Fruit fly (Drosophila melanogaster) whole organism, embryonic: ENCODE results near the gene Ir7g.

Experiments used
- Atf3 ChIP-seq: fragments of 200-800 bp; sonication (Bioruptor generic); optimal IDR thresholded peaks from 3 replicates; lab custom pipeline; 2016; ENCODE audit warnings: missing biosample characterization, missing genetic modification characterization
- CG10267 ChIP-seq: fragments of 200-800 bp; sonication (Bioruptor generic); optimal IDR thresholded peaks from 2 replicates; lab custom pipeline; 2018; ENCODE audit warnings: missing biosample characterization, mild to moderate bottlenecking, missing genetic modification characterization, moderate library complexity
- CG10274 ChIP-seq: fragments of 200-800 bp; sonication (Bioruptor generic); optimal IDR thresholded peaks from 3 replicates; lab custom pipeline; 2017; ENCODE audit warnings: missing biosample characterization, mild to moderate bottlenecking, missing genetic modification characterization
- CG10462 ChIP-seq: fragments of 200-800 bp; sonication (Bioruptor generic); optimal IDR thresholded peaks from 2 replicates; lab custom pipeline; 2016; ENCODE audit warnings: missing biosample characterization, missing genetic modification characterization
- CG10543 ChIP-seq: fragments of 200-800 bp; sonication (Bioruptor generic); optimal IDR thresholded peaks from 3 replicates; lab custom pipeline; 2017; ENCODE audit warnings: missing biosample characterization, mild to moderate bottlenecking, missing genetic modification characterization, moderate library complexity
- CG12155 ChIP-seq: fragments of 200-800 bp; sonication (Bioruptor generic); optimal IDR thresholded peaks from 3 replicates; lab custom pipeline; 2016; ENCODE audit warnings: missing biosample characterization, missing genetic modification characterization
- CG12236 ChIP-seq: fragments of 200-800 bp; sonication (Bioruptor generic); optimal IDR thresholded peaks from 2 replicates; lab custom pipeline; 2016; ENCODE audit warnings: missing biosample characterization, missing genetic modification characterization
- CG13296 ChIP-seq: fragments of 200-800 bp; sonication (Bioruptor generic); optimal IDR thresholded peaks from 3 replicates; lab custom pipeline; 2018; ENCODE audit warnings: missing biosample characterization, mild to moderate bottlenecking, missing genetic modification characterization
- CG14667 ChIP-seq: fragments of 200-800 bp; sonication (Bioruptor generic); IDR thresholded peaks from 2 replicates; pipeline ENCODE4 v1.3.6; 2022; ENCODE audit warnings: missing biosample characterization, missing genetic modification characterization
- CG17385 ChIP-seq: fragments of 200-800 bp; sonication (Bioruptor generic); optimal IDR thresholded peaks from 3 replicates; lab custom pipeline; 2018; ENCODE audit warnings: missing biosample characterization, mild to moderate bottlenecking, missing genetic modification characterization
- CG2116 ChIP-seq: fragments of 200-800 bp; sonication (Bioruptor generic); optimal IDR thresholded peaks from 3 replicates; lab custom pipeline; 2018; ENCODE audit warnings: missing biosample characterization, mild to moderate bottlenecking, missing genetic modification characterization
- CG2199 ChIP-seq: fragments of 200-800 bp; sonication (Bioruptor generic); IDR thresholded peaks from 3 replicates; pipeline ENCODE4 v1.3.6; 2022; ENCODE audit warnings: missing biosample characterization, missing genetic modification characterization
- CG30020 ChIP-seq: fragments of 200-800 bp; optimal IDR thresholded peaks from 2 replicates; lab custom pipeline; 2019; ENCODE audit warnings: missing biosample characterization, mild to moderate bottlenecking, missing genetic modification characterization, moderate library complexity
- CG30403 ChIP-seq: fragments of 200-800 bp; sonication (Bioruptor generic); optimal IDR thresholded peaks from 3 replicates; lab custom pipeline; 2016; ENCODE audit warnings: missing biosample characterization, missing genetic modification characterization
- CG3065 ChIP-seq: fragments of 200-800 bp; sonication (Bioruptor generic); optimal IDR thresholded peaks from 2 replicates; lab custom pipeline; 2016; ENCODE audit warnings: missing biosample characterization, missing genetic modification characterization
- CG31388 ChIP-seq: fragments of 200-800 bp; sonication (Bioruptor generic); optimal IDR thresholded peaks from 2 replicates; lab custom pipeline; 2016; ENCODE audit warnings: missing biosample characterization, missing genetic modification characterization
- CG4360 ChIP-seq: fragments of 200-800 bp; sonication (Bioruptor generic); IDR thresholded peaks from 2 replicates; pipeline ENCODE4 v1.3.6; 2022; ENCODE audit warnings: missing biosample characterization, missing genetic modification characterization
- CG4707 ChIP-seq: fragments of 200-800 bp; sonication (Bioruptor generic); optimal IDR thresholded peaks from 2 replicates; lab custom pipeline; 2018; ENCODE audit warnings: missing biosample characterization, mild to moderate bottlenecking, missing genetic modification characterization, moderate library complexity
- CG7556 ChIP-seq: fragments of 200-800 bp; sonication (Bioruptor generic); optimal IDR thresholded peaks from 2 replicates; lab custom pipeline; 2017; ENCODE audit warnings: missing biosample characterization, mild to moderate bottlenecking, missing genetic modification characterization
- CG8478 ChIP-seq: fragments of >200 bp; optimal IDR thresholded peaks from 2 replicates; lab custom pipeline; 2018
- CG9932 ChIP-seq: fragments of 200-800 bp; sonication (Bioruptor generic); IDR thresholded peaks from 2 replicates; pipeline ENCODE4 v1.3.6; 2022; ENCODE audit warnings: missing biosample characterization, missing genetic modification characterization
- Chrac-16 ChIP-seq: fragments of 200-800 bp; sonication (Bioruptor generic); optimal IDR thresholded peaks from 3 replicates; lab custom pipeline; 2016; ENCODE audit warnings: missing biosample characterization, missing genetic modification characterization
- CrebB ChIP-seq: fragments of 200-800 bp; sonication (Bioruptor generic); optimal IDR thresholded peaks from 3 replicates; lab custom pipeline; 2018; ENCODE audit warnings: missing biosample characterization, mild to moderate bottlenecking, missing genetic modification characterization
- D19B ChIP-seq: fragments of 200-800 bp; sonication (Bioruptor generic); optimal IDR thresholded peaks from 2 replicates; lab custom pipeline; 2017; ENCODE audit warnings: missing biosample characterization, mild to moderate bottlenecking, missing genetic modification characterization
- Doc2 ChIP-seq: fragments of 200-800 bp; sonication (Bioruptor generic); IDR thresholded peaks from 2 replicates; pipeline ENCODE4 v1.3.6; 2022; ENCODE audit warnings: missing biosample characterization, missing genetic modification characterization
- Elba2 ChIP-seq: fragments of 200-800 bp; sonication (Bioruptor generic); optimal IDR thresholded peaks from 3 replicates; lab custom pipeline; 2016; ENCODE audit warnings: missing biosample characterization, missing genetic modification characterization
- Fer1 ChIP-seq: fragments of 200-800 bp; sonication (Bioruptor generic); optimal IDR thresholded peaks from 2 replicates; lab custom pipeline; 2017; ENCODE audit warnings: missing biosample characterization, mild to moderate bottlenecking, missing genetic modification characterization
- GATAe ChIP-seq: fragments of 200-800 bp; sonication (Bioruptor generic); conservative IDR thresholded peaks from 2 replicates; pipeline ENCODE4 v1.3.6; 2022; ENCODE audit warnings: missing biosample characterization, missing genetic modification characterization
- Gsc ChIP-seq: fragments of 200-800 bp; sonication (Bioruptor generic); IDR thresholded peaks from 2 replicates; pipeline ENCODE4 v1.3.6; 2022; ENCODE audit warnings: missing biosample characterization, missing genetic modification characterization
- H2.0 ChIP-seq: fragments of 200-800 bp; sonication (Bioruptor generic); IDR thresholded peaks from 2 replicates; pipeline ENCODE4 v1.3.6; 2022; ENCODE audit warnings: missing biosample characterization, missing genetic modification characterization
- Rfx ChIP-seq: fragments of 200-800 bp; sonication (Bioruptor generic); IDR thresholded peaks from 2 replicates; pipeline ENCODE4 v1.3.6; 2022; ENCODE audit warnings: missing biosample characterization, missing genetic modification characterization
- Rx ChIP-seq: fragments of 200-800 bp; sonication (Bioruptor generic); IDR thresholded peaks from 2 replicates; pipeline ENCODE4 v1.3.6; 2022; ENCODE audit warnings: missing biosample characterization, missing genetic modification characterization
- TFAM ChIP-seq: fragments of 200-800 bp; sonication (Bioruptor generic); optimal IDR thresholded peaks from 2 replicates; lab custom pipeline; 2017; ENCODE audit warnings: missing biosample characterization, missing genetic modification characterization, inconsistent platforms
- abd-A ChIP-seq: fragments of 200-800 bp; sonication (Bioruptor generic); optimal IDR thresholded peaks from 3 replicates; lab custom pipeline; 2019; ENCODE audit warnings: missing biosample characterization, mild to moderate bottlenecking, missing genetic modification characterization, moderate library complexity
- amos ChIP-seq: fragments of 200-800 bp; sonication (Bioruptor generic); IDR thresholded peaks from 2 replicates; pipeline ENCODE4 v1.3.6; 2022; ENCODE audit warnings: missing biosample characterization, missing genetic modification characterization; ENCODE audit not compliant: partially characterized antibody
- corto ChIP-seq: fragments of 200-800 bp; sonication (Bioruptor generic); optimal IDR thresholded peaks from 2 replicates; lab custom pipeline; 2016; ENCODE audit warnings: missing biosample characterization, mild to moderate bottlenecking, missing genetic modification characterization, moderate library complexity
- exex ChIP-seq: fragments of 200-800 bp; sonication (Bioruptor generic); optimal IDR thresholded peaks from 4 replicates; lab custom pipeline; 2018; ENCODE audit warnings: missing biosample characterization, mild to moderate bottlenecking, missing genetic modification characterization, moderate library complexity
- gt ChIP-seq: fragments of 200-800 bp; sonication (Bioruptor generic); IDR thresholded peaks from 2 replicates; pipeline ENCODE4 v1.3.6; 2022; ENCODE audit warnings: missing biosample characterization, missing genetic modification characterization
- hb ChIP-seq: fragments of 200-800 bp; sonication (Bioruptor generic); IDR thresholded peaks from 3 replicates; pipeline ENCODE4 v1.3.6; 2022; ENCODE audit warnings: missing biosample characterization, missing genetic modification characterization; ENCODE audit not compliant: partially characterized antibody
- insv ChIP-seq, 2 experiments: fragments of 200-800 bp; sonication (Bioruptor generic); optimal IDR thresholded peaks; 3 replicates each; lab custom pipeline; 2016 to 2018; ENCODE audit warnings: missing biosample characterization in 2 of 2, missing genetic modification characterization in 2 of 2
- lola ChIP-seq, 3 experiments: fragments of >200 bp in 2 of 3; fragments of 200-800 bp in 1 of 3; sonication (Bioruptor generic) in 1 of 3; optimal IDR thresholded peaks; 2 replicates each; lab custom pipeline; 2017 to 2019; ENCODE audit warnings: missing biosample characterization in 3 of 3, missing genetic modification characterization in 3 of 3, mild to moderate bottlenecking in 1 of 3, moderate library complexity in 1 of 3
- mirr ChIP-seq: fragments of 200-800 bp; sonication (Bioruptor generic); optimal IDR thresholded peaks from 3 replicates; lab custom pipeline; 2018; ENCODE audit warnings: missing biosample characterization, mild to moderate bottlenecking, missing genetic modification characterization
- nmo ChIP-seq: fragments of 200-800 bp; sonication (Bioruptor generic); optimal IDR thresholded peaks from 2 replicates; lab custom pipeline; 2018; ENCODE audit warnings: missing biosample characterization, mild to moderate bottlenecking, missing genetic modification characterization, moderate library complexity
- prd ChIP-seq, 3 experiments: fragments of >200 bp in 2 of 3; fragments of 200-800 bp in 1 of 3; sonication (Bioruptor generic) in 1 of 3; optimal IDR thresholded peaks in 2 of 3; IDR thresholded peaks in 1 of 3; 2 replicates in 2 of 3; 3 replicates in 1 of 3; pipeline versions ENCODE4 v1.3.6 to Lab custom; 2017 to 2022; ENCODE audit warnings: missing biosample characterization in 1 of 3, missing genetic modification characterization in 1 of 3
- ro ChIP-seq: fragments of 200-800 bp; sonication (Bioruptor generic); IDR thresholded peaks from 2 replicates; pipeline ENCODE4 v1.3.6; 2022; ENCODE audit warnings: missing biosample characterization, missing genetic modification characterization
- scrt ChIP-seq: fragments of 200-800 bp; sonication (Bioruptor generic); optimal IDR thresholded peaks from 2 replicates; lab custom pipeline; 2018; ENCODE audit warnings: missing biosample characterization, mild to moderate bottlenecking, missing genetic modification characterization, moderate library complexity
- sug ChIP-seq: fragments of 200-800 bp; optimal IDR thresholded peaks from 2 replicates; lab custom pipeline; 2019; ENCODE audit warnings: missing biosample characterization, mild to moderate bottlenecking, missing genetic modification characterization, moderate library complexity
- tgo ChIP-seq: fragments of 200-800 bp; sonication (Bioruptor generic); IDR thresholded peaks from 3 replicates; pipeline ENCODE4 v1.3.6; 2022; ENCODE audit warnings: missing biosample characterization, missing genetic modification characterization
- tna ChIP-seq: fragments of 200-800 bp; sonication (Bioruptor generic); IDR thresholded peaks from 2 replicates; pipeline ENCODE4 v1.3.6; 2022; ENCODE audit warnings: missing biosample characterization, missing genetic modification characterization; ENCODE audit not compliant: partially characterized antibody

Gene Ir7g

dm6 chrX:7911983-7912630, 27.6 kb downstream of the Ir7g start, which contains the start of gene snz (continued):
- TF ChIP-seq CG14667 (GFP tag; lab: Robert Waterston, UW) (no peak), H2.0 (GFP tag; lab: Robert Waterston, UW) (no peak), insv (GFP tag; optimal IDR thresholded peaks at IDR 0.05; lab: Kevin White, UChicago) (peak in 1 of 2 experiments; percentile 91), CG17385 (GFP tag; lab: Kevin White, UChicago) (peak; percentile 1), Gsc (no peak), CG30020 (tag; lab: Kevin White, UChicago) (no peak), ro (no peak), lola (GFP tag; optimal IDR thresholded peaks at IDR 0.05; lab: Kevin White, UChicago) (no peak), scrt (GFP tag; lab: Kevin White, UChicago) (peak; percentile 87), CG9932 (GFP tag; lab: Robert Waterston, UW) (0 out of 2 replicates have a peak, but pooled peaks have one; percentile 5), CG7556 (GFP tag; lab: Kevin White, UChicago) (no peak), CrebB (tag; lab: Kevin White, UChicago) (no peak), D19B (GFP tag; lab: Kevin White, UChicago) (no peak), CG2116 (GFP tag; lab: Kevin White, UChicago) (peak; percentile 87), TFAM (GFP tag; lab: Kevin White, UChicago) (no peak), Atf3 (GFP tag; lab: Kevin White, UChicago) (no peak), sug (tag; lab: Kevin White, UChicago) (peak; percentile 77), CG4360 (peak; percentile 77), CG10462 (no peak), hb (GFP tag; lab: Robert Waterston, UW) (peak; percentile 75), CG3065 (GFP tag; lab: Kevin White, UChicago) (no peak), nmo (GFP tag; lab: Kevin White, UChicago) (peak; percentile 1), gt (GFP tag; lab: Robert Waterston, UW) (no peak), CG2199 (GFP tag; lab: Robert Waterston, UW) (0 out of 3 replicates have a peak, but pooled peaks have one; percentile 41), GATAe (GFP tag; lab: Robert Waterston, UW) (peak; percentile 54; the same call in 1 of the 2 replicates), CG12155 (GFP tag; lab: Kevin White, UChicago) (peak; percentile 70), CG8478 (no peak), Elba2 (GFP tag; lab: Kevin White, UChicago) (peak; percentile 53), corto (GFP tag; lab: Kevin White, UChicago) (no peak), exex (peak; percentile 68), mirr (peak; percentile 83), CG13296 (no peak), tna (GFP tag; lab: Robert Waterston, UW) (peak; percentile 80), prd (optimal IDR thresholded peaks at IDR 0.05; lab: Kevin White, UChicago) (no peak), prd (GFP tag; IDR thresholded peaks at IDR 0.05; lab: Robert Waterston, UW) (peak; percentile 5; the same call in 1 of the 3 replicates), Rfx (GFP tag; lab: Robert Waterston, UW) (peak; percentile 55), Rx (GFP tag; lab: Robert Waterston, UW) (no peak), CG30403 (GFP tag; lab: Kevin White, UChicago) (no peak), Chrac-16 (no peak), CG12236 (GFP tag; lab: Kevin White, UChicago) (no peak), CG31388 (no peak), amos (GFP tag; lab: Robert Waterston, UW) (peak; percentile 78; the same call in 1 of the 2 replicates), tgo (GFP tag; lab: Robert Waterston, UW) (no peak), Doc2 (no peak), CG4707 (no peak), CG10543 (GFP tag; lab: Kevin White, UChicago) (peak; percentile 50), Fer1 (GFP tag; lab: Kevin White, UChicago) (peak; percentile 34), CG10267 (tag; lab: Kevin White, UChicago) (peak; percentile 22), CG10274 (no peak), abd-A (tag; lab: Kevin White, UChicago) (peak; percentile 80)
